Fruit fly (Drosophila melanogaster) whole organism, embryonic: ENCODE results near the gene CG44837.

Experiments
- Blimp-1 ChIP-seq: fragments of 200-800 bp; sonication (Bioruptor generic); optimal IDR thresholded peaks from 3 replicates; lab custom pipeline; 2018; ENCODE audit warnings: missing biosample characterization, missing genetic modification characterization, mild to moderate bottlenecking, moderate library complexity, missing genetic modification reagents
- CG10209 ChIP-seq: fragments of 200-800 bp; sonication (Bioruptor generic); optimal IDR thresholded peaks from 3 replicates; lab custom pipeline; 2017; ENCODE audit warnings: missing biosample characterization, mild to moderate bottlenecking, missing genetic modification characterization, missing genetic modification reagents
- CG10543 ChIP-seq: fragments of 200-800 bp; sonication (Bioruptor generic); optimal IDR thresholded peaks from 3 replicates; lab custom pipeline; 2017; ENCODE audit warnings: missing biosample characterization, mild to moderate bottlenecking, missing genetic modification characterization, moderate library complexity
- CG10979 ChIP-seq: fragments of 200-800 bp; sonication (Bioruptor generic); optimal IDR thresholded peaks from 2 replicates; lab custom pipeline; 2018; ENCODE audit warnings: missing biosample characterization, mild to moderate bottlenecking, missing genetic modification characterization, moderate library complexity
- CG11398 ChIP-seq: fragments of 200-800 bp; sonication (Bioruptor generic); optimal IDR thresholded peaks from 2 replicates; lab custom pipeline; 2016; ENCODE audit warnings: missing biosample characterization, missing genetic modification characterization
- CG12104 ChIP-seq: fragments of 200-800 bp; sonication (Bioruptor generic); optimal IDR thresholded peaks from 3 replicates; lab custom pipeline; 2016; ENCODE audit warnings: missing biosample characterization, missing genetic modification characterization
- CG12391 ChIP-seq: fragments of 200-800 bp; sonication (Bioruptor generic); optimal IDR thresholded peaks from 3 replicates; lab custom pipeline; 2018; ENCODE audit warnings: missing biosample characterization, mild to moderate bottlenecking, missing genetic modification characterization, moderate library complexity
- CG12744 ChIP-seq: fragments of 200-800 bp; sonication (Bioruptor generic); optimal IDR thresholded peaks from 2 replicates; lab custom pipeline; 2016; ENCODE audit warnings: missing biosample characterization, missing genetic modification characterization
- CG13287 ChIP-seq: fragments of 200-800 bp; sonication (Bioruptor generic); IDR thresholded peaks from 2 replicates; pipeline ENCODE4 v1.3.6; 2022; ENCODE audit warnings: missing biosample characterization, missing genetic modification characterization; ENCODE audit not compliant: partially characterized antibody
- CG13424 ChIP-seq: fragments of 200-800 bp; sonication (Bioruptor generic); optimal IDR thresholded peaks from 2 replicates; lab custom pipeline; 2019; ENCODE audit warnings: missing biosample characterization, mild to moderate bottlenecking, missing genetic modification characterization, moderate library complexity
- CG15601 ChIP-seq: fragments of 200-800 bp; sonication (Bioruptor generic); optimal IDR thresholded peaks from 3 replicates; lab custom pipeline; 2019; ENCODE audit warnings: missing biosample characterization, mild to moderate bottlenecking, missing genetic modification characterization, moderate library complexity
- CG17802 ChIP-seq: fragments of 200-800 bp; sonication (Bioruptor generic); optimal IDR thresholded peaks from 2 replicates; lab custom pipeline; 2018; ENCODE audit warnings: missing biosample characterization, mild to moderate bottlenecking, missing genetic modification characterization, moderate library complexity
- CG18262 ChIP-seq: fragments of 200-800 bp; optimal IDR thresholded peaks from 3 replicates; lab custom pipeline; 2019; ENCODE audit warnings: missing biosample characterization, mild to moderate bottlenecking, missing genetic modification characterization, moderate library complexity
- CG32532 ChIP-seq: fragments of 200-800 bp; sonication (Bioruptor generic); IDR thresholded peaks from 2 replicates; pipeline ENCODE4 v1.3.6; 2022; ENCODE audit warnings: missing biosample characterization, missing genetic modification characterization
- CG3407 ChIP-seq: fragments of 200-800 bp; sonication (Bioruptor generic); optimal IDR thresholded peaks from 2 replicates; lab custom pipeline; 2018; ENCODE audit warnings: missing biosample characterization, mild to moderate bottlenecking, missing genetic modification characterization
- CG34224 ChIP-seq: fragments of 200-800 bp; sonication (Bioruptor generic); IDR thresholded peaks from 3 replicates; pipeline ENCODE4 v1.3.6; 2022; ENCODE audit warnings: missing biosample characterization, missing genetic modification characterization; ENCODE audit not compliant: partially characterized antibody
- CG4404 ChIP-seq: fragments of 200-800 bp; sonication (Bioruptor generic); IDR thresholded peaks from 2 replicates; pipeline ENCODE4 v1.3.6; 2022; ENCODE audit warnings: missing biosample characterization, missing genetic modification characterization
- CG4820 ChIP-seq: fragments of 200-800 bp; sonication (Bioruptor generic); optimal IDR thresholded peaks from 3 replicates; lab custom pipeline; 2016; ENCODE audit warnings: missing biosample characterization, missing genetic modification characterization
- CG5180 ChIP-seq: fragments of 200-800 bp; sonication (Bioruptor generic); optimal IDR thresholded peaks from 3 replicates; lab custom pipeline; 2017; ENCODE audit warnings: missing biosample characterization, missing genetic modification characterization, mild to moderate bottlenecking, moderate library complexity, missing genetic modification reagents
- CG6175 ChIP-seq: fragments of 200-800 bp; sonication (Bioruptor generic); IDR thresholded peaks from 3 replicates; pipeline ENCODE4 v1.3.6; 2022; ENCODE audit warnings: missing biosample characterization, missing genetic modification characterization
- CG6854 ChIP-seq: fragments of 200-800 bp; sonication (Bioruptor generic); optimal IDR thresholded peaks from 3 replicates; lab custom pipeline; 2017; ENCODE audit warnings: missing biosample characterization, mild to moderate bottlenecking, missing genetic modification characterization
- CG7786 ChIP-seq: fragments of 200-800 bp; sonication (Bioruptor generic); optimal IDR thresholded peaks from 2 replicates; lab custom pipeline; 2016; ENCODE audit warnings: missing biosample characterization, missing genetic modification characterization
- CG9817 ChIP-seq: fragments of 200-800 bp; sonication (Bioruptor generic); optimal IDR thresholded peaks from 2 replicates; lab custom pipeline; 2018; ENCODE audit warnings: missing biosample characterization, mild to moderate bottlenecking, missing genetic modification characterization, moderate library complexity
- Fer3 ChIP-seq: fragments of 200-800 bp; sonication (Bioruptor generic); optimal IDR thresholded peaks from 2 replicates; lab custom pipeline; 2018; ENCODE audit warnings: missing biosample characterization, mild to moderate bottlenecking, missing genetic modification characterization, moderate library complexity
- Hey ChIP-seq: fragments of 200-800 bp; sonication (Bioruptor generic); optimal IDR thresholded peaks from 3 replicates; lab custom pipeline; 2018; ENCODE audit warnings: missing biosample characterization, mild to moderate bottlenecking, missing genetic modification characterization
- HmgZ ChIP-seq: fragments of 200-800 bp; sonication (Bioruptor generic); optimal IDR thresholded peaks from 2 replicates; lab custom pipeline; 2018; ENCODE audit warnings: missing biosample characterization, mild to moderate bottlenecking, missing genetic modification characterization
- Kr ChIP-seq: fragments of 200-800 bp; sonication (Bioruptor generic); optimal IDR thresholded peaks from 2 replicates; lab custom pipeline; 2017; ENCODE audit warnings: missing biosample characterization, mild to moderate bottlenecking, missing genetic modification characterization
- Pdp1 ChIP-seq, 2 experiments: fragments of 200-800 bp; sonication (Bioruptor generic); optimal IDR thresholded peaks; 3 replicates each; lab custom pipeline; 2016; ENCODE audit warnings: missing biosample characterization in 2 of 2, missing genetic modification characterization in 2 of 2, mild to moderate bottlenecking in 1 of 2, moderate library complexity in 1 of 2
- Vsx1 ChIP-seq: fragments of 200-800 bp; sonication (Bioruptor generic); optimal IDR thresholded peaks from 2 replicates; lab custom pipeline; 2017; ENCODE audit warnings: missing biosample characterization, mild to moderate bottlenecking, missing genetic modification characterization, missing genetic modification reagents
- ash1 ChIP-seq: fragments of 200-800 bp; sonication (Bioruptor generic); optimal IDR thresholded peaks from 2 replicates; lab custom pipeline; 2018; ENCODE audit warnings: missing biosample characterization, mild to moderate bottlenecking, missing genetic modification characterization
- bab2 ChIP-seq: fragments of 200-800 bp; sonication (Bioruptor generic); optimal IDR thresholded peaks from 2 replicates; lab custom pipeline; 2016; ENCODE audit warnings: missing biosample characterization, missing genetic modification characterization
- cwo ChIP-seq: fragments of 200-800 bp; sonication (Bioruptor generic); optimal IDR thresholded peaks from 3 replicates; lab custom pipeline; 2017; ENCODE audit warnings: missing biosample characterization, missing genetic modification characterization, mild to moderate bottlenecking, moderate library complexity, missing genetic modification reagents
- dimm ChIP-seq: fragments of 200-800 bp; sonication (Bioruptor generic); IDR thresholded peaks from 2 replicates; pipeline ENCODE4 v1.3.6; 2022; ENCODE audit warnings: missing biosample characterization, missing genetic modification characterization
- en ChIP-seq: fragments of 200-800 bp; sonication (Bioruptor generic); optimal IDR thresholded peaks from 2 replicates; lab custom pipeline; 2016; ENCODE audit warnings: missing biosample characterization, missing genetic modification characterization
- gro ChIP-seq: fragments of 200-800 bp; sonication (Bioruptor generic); optimal IDR thresholded peaks from 2 replicates; lab custom pipeline; 2016; ENCODE audit warnings: missing biosample characterization, missing genetic modification characterization
- gt ChIP-seq: fragments of 200-800 bp; sonication (Bioruptor generic); IDR thresholded peaks from 2 replicates; pipeline ENCODE4 v1.3.6; 2022; ENCODE audit warnings: missing biosample characterization, missing genetic modification characterization
- insv ChIP-seq, 2 experiments: fragments of 200-800 bp; sonication (Bioruptor generic); optimal IDR thresholded peaks; 3 replicates each; lab custom pipeline; 2016 to 2018; ENCODE audit warnings: missing biosample characterization in 2 of 2, missing genetic modification characterization in 2 of 2
- klu ChIP-seq: fragments of 200-800 bp; sonication (Bioruptor generic); IDR thresholded peaks from 2 replicates; pipeline ENCODE4 v1.3.6; 2022; ENCODE audit warnings: missing biosample characterization, missing genetic modification characterization
- lmd ChIP-seq: fragments of 200-800 bp; sonication (Bioruptor generic); IDR thresholded peaks from 2 replicates; pipeline ENCODE4 v1.3.6; 2022; ENCODE audit warnings: missing biosample characterization, missing genetic modification characterization
- luna ChIP-seq: fragments of 200-800 bp; sonication (Bioruptor generic); optimal IDR thresholded peaks from 2 replicates; lab custom pipeline; 2016; ENCODE audit warnings: missing biosample characterization, missing genetic modification characterization
- mirr ChIP-seq: fragments of 200-800 bp; sonication (Bioruptor generic); optimal IDR thresholded peaks from 3 replicates; lab custom pipeline; 2018; ENCODE audit warnings: missing biosample characterization, mild to moderate bottlenecking, missing genetic modification characterization
- phol ChIP-seq: fragments of 200-800 bp; sonication (Bioruptor generic); optimal IDR thresholded peaks from 3 replicates; lab custom pipeline; 2018; ENCODE audit warnings: missing biosample characterization, mild to moderate bottlenecking, missing genetic modification characterization, moderate library complexity
- pum ChIP-seq: fragments of 200-800 bp; sonication (Bioruptor generic); optimal IDR thresholded peaks from 2 replicates; lab custom pipeline; 2016; ENCODE audit warnings: missing biosample characterization, missing genetic modification characterization
- seq ChIP-seq: fragments of 200-800 bp; sonication (Bioruptor generic); IDR thresholded peaks from 2 replicates; pipeline ENCODE4 v1.3.6; 2022; ENCODE audit warnings: missing biosample characterization, missing genetic modification characterization
- tio ChIP-seq: fragments of 200-800 bp; sonication (Bioruptor generic); optimal IDR thresholded peaks from 2 replicates; lab custom pipeline; 2017; ENCODE audit warnings: missing biosample characterization, missing genetic modification characterization, inconsistent platforms
- trem ChIP-seq: fragments of 200-800 bp; optimal IDR thresholded peaks from 3 replicates; lab custom pipeline; 2019; ENCODE audit warnings: missing biosample characterization, mild to moderate bottlenecking, missing genetic modification characterization, moderate library complexity
- ttk ChIP-seq: fragments of 200-800 bp; sonication (Bioruptor generic); IDR thresholded peaks from 2 replicates; pipeline ENCODE4 v2.1.2; 2022; ENCODE audit warnings: missing biosample characterization, missing genetic modification characterization
- vvl ChIP-seq: fragments of 200-800 bp; sonication (Bioruptor generic); IDR thresholded peaks from 2 replicates; pipeline ENCODE4 v1.3.6; 2022; ENCODE audit warnings: missing biosample characterization, missing genetic modification characterization
- zen ChIP-seq: fragments of 200-800 bp; sonication (Bioruptor generic); optimal IDR thresholded peaks from 3 replicates; lab custom pipeline; 2018; ENCODE audit warnings: missing biosample characterization, mild to moderate bottlenecking, missing genetic modification characterization, moderate library complexity
- zfh1 ChIP-seq: fragments of 200-800 bp; sonication (Bioruptor generic); IDR thresholded peaks from 3 replicates; pipeline ENCODE4 v1.3.6; 2022; ENCODE audit warnings: missing biosample characterization, missing genetic modification characterization

Gene CG44837

DNA sequence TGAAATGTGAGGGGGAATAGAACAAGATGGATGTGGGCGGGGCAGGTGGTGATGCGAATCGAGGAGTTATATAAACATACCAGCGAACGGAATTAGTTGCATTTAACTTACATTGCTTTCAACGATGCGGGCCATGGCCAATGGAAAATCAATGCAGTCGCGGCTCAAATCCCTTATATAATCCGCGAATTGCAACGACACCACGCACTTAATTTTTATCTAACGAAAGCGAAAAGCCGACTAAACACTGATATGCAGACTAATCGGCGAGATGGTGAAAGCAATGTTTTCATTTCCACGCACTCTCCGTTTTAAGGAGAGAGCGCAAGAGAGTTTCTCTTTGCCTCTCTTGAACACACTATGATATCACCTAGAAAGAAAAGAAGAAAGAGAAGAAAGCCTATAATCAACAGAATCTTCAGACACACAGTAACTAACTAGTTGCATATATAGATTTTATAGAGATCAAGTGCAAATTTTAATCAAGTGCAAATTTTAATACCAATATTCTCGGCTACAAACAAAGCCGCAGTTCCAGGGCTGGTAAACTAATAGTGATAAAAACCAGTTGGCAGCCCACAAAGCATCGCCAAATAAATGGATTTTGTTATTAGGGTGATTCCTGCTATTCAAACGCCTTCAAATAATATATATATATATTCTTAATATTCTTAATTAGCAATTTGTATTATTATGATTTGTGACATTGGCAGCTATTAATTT lies 116.8 kb downstream of the CG44837 start, which contains the start of the genes CG11597 and CG5946 (continued):
- TF ChIP-seq CG5180 (GFP tag; lab: Kevin White, UChicago) (no peak), CG10543 (GFP tag; lab: Kevin White, UChicago) (no peak), HmgZ (tag; lab: Kevin White, UChicago) (no peak), CG12744 (no peak), Blimp-1 (peak; percentile 76), CG13424 (tag; lab: Kevin White, UChicago) (no peak), klu (GFP tag; lab: Robert Waterston, UW) (no peak), CG6854 (GFP tag; lab: Kevin White, UChicago) (no peak), CG15601 (tag; lab: Kevin White, UChicago) (no peak), mirr (GFP tag; lab: Kevin White, UChicago) (no peak), tio (GFP tag; lab: Kevin White, UChicago) (no peak), CG10209 (GFP tag; lab: Kevin White, UChicago) (no peak), CG4820 (GFP tag; lab: Kevin White, UChicago) (no peak), en (GFP tag; lab: Kevin White, UChicago) (no peak), trem (peak; percentile 98), Hey (tag; lab: Kevin White, UChicago) (no peak), bab2 (GFP tag; lab: Kevin White, UChicago) (no peak), zfh1 (0 out of 3 replicates have a peak, but pooled peaks have one; percentile 49), CG6175 (GFP tag; lab: Robert Waterston, UW) (no peak), CG17802 (tag; lab: Kevin White, UChicago) (no peak), CG12104 (GFP tag; lab: Kevin White, UChicago) (no peak), CG18262 (tag; lab: Kevin White, UChicago) (no peak), pum (no peak), CG4404 (GFP tag; lab: Robert Waterston, UW) (no peak), cwo (GFP tag; lab: Kevin White, UChicago) (no peak), lmd (GFP tag; lab: Robert Waterston, UW) (no peak), Vsx1 (GFP tag; lab: Kevin White, UChicago) (no peak), CG12391 (tag; lab: Kevin White, UChicago) (peak; percentile 60), CG34224 (GFP tag; lab: Robert Waterston, UW) (no peak), dimm (GFP tag; lab: Robert Waterston, UW) (no peak), CG13287 (GFP tag; lab: Robert Waterston, UW) (peak; percentile 32), Pdp1 (GFP tag; optimal IDR thresholded peaks at IDR 0.05; lab: Kevin White, UChicago) (peak in 1 of 2 experiments; percentile 97), vvl (GFP tag; lab: Robert Waterston, UW) (no peak), ash1 (GFP tag; lab: Kevin White, UChicago) (no peak), Kr (GFP tag; lab: Kevin White, UChicago) (no peak), zen (tag; lab: Kevin White, UChicago) (no peak), CG32532 (GFP tag; lab: Robert Waterston, UW) (no peak), gt (GFP tag; lab: Robert Waterston, UW) (no peak), seq (GFP tag; lab: Robert Waterston, UW) (no peak), CG11398 (GFP tag; lab: Kevin White, UChicago) (no peak), CG9817 (tag; lab: Kevin White, UChicago) (no peak), phol (tag; lab: Kevin White, UChicago) (peak; percentile 27), CG10979 (no peak), CG7786 (GFP tag; lab: Kevin White, UChicago) (no peak), insv (GFP tag; optimal IDR thresholded peaks at IDR 0.05; lab: Kevin White, UChicago) (no peak), gro (no peak), ttk (GFP tag; lab: Robert Waterston, UW) (no peak; the same call in 1 of the 2 replicates), Fer3 (tag; lab: Kevin White, UChicago) (no peak), luna (GFP tag; lab: Kevin White, UChicago) (no peak), CG3407 (no peak)
